Fruit fly (Drosophila melanogaster) S2 (cell line): ENCODE results near the gene phtm.

Experiments
- CG8478 ChIP-seq: fragments of >200 bp; optimal IDR thresholded peaks from 2 replicates; lab custom pipeline; 2018
- CTCF ChIP-seq, 2 experiments: fragments of >200 bp; optimal IDR thresholded peaks; 2 replicates each; lab custom pipeline; 2018

dm6 chrX:18668293-18668692, 17.3 kb upstream of the phtm start:
- TF ChIP-seq CTCF (optimal IDR thresholded peaks at IDR 0.05; lab: Kevin White, UChicago) = no peak
- TF ChIP-seq CG8478 (lab: Kevin White, UChicago) = no peak
